Fruit fly (Drosophila melanogaster): ENCODE measurements around the gene Eig71Ej.

DNA sequence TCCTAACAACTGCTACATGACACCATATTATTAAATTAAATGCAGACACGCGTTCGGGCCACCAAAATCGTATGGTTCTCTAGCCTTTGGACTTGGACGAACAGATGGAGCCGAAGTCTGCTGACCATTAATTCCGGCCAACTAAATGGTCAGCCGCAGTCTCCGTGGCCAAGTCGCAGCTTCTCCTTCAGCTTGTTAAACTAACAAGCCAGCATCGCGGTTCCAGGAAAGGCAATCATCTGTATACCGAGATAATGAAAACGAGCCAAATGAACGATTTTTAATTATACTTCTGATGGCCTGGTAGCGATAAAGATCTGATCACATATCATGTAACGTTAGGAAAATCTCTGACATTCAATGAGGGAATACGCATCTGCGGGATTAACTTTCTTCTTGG, 9.1 kb upstream of the Eig71Ej start:
- no peak for TF ChIP-seq CG3919 (GFP tag; optimal IDR thresholded peaks at IDR 0.05)
- no peak for TF ChIP-seq Sox102F (GFP tag; optimal IDR thresholded peaks at IDR 0.05)
- TF ChIP-seq dac (GFP tag; optimal IDR thresholded peaks at IDR 0.05), result no peak
- TF ChIP-seq achi (GFP tag; optimal IDR thresholded peaks at IDR 0.05), result no peak
- TF ChIP-seq CG11762 (GFP tag; optimal IDR thresholded peaks at IDR 0.05; ENCODE audit: insufficient read depth), result no peak
- no peak for TF ChIP-seq net (GFP tag; optimal IDR thresholded peaks at IDR 0.05)
- no peak for TF ChIP-seq Sox15 (GFP tag; optimal IDR thresholded peaks at IDR 0.05)
- no peak for TF ChIP-seq Met (GFP tag; optimal IDR thresholded peaks at IDR 0.05)
- TF ChIP-seq Lpt (GFP tag; optimal IDR thresholded peaks at IDR 0.05), result no peak
- TF ChIP-seq Hr4 (GFP tag; optimal IDR thresholded peaks at IDR 0.05), result no peak
